Fruit fly (Drosophila melanogaster) Kc167 (cell line): Measurements from ENCODE around the gene PGRP-LE.

Source experiments
- insv ChIP-seq: fragments of >200 bp; optimal IDR thresholded peaks from 3 replicates; lab custom pipeline; 2018; ENCODE audit warnings: missing external identifiers
- psq ChIP-seq: fragments of >200 bp; optimal IDR thresholded peaks from 2 replicates; lab custom pipeline; 2017; ENCODE audit warnings: missing external identifiers

DNA sequence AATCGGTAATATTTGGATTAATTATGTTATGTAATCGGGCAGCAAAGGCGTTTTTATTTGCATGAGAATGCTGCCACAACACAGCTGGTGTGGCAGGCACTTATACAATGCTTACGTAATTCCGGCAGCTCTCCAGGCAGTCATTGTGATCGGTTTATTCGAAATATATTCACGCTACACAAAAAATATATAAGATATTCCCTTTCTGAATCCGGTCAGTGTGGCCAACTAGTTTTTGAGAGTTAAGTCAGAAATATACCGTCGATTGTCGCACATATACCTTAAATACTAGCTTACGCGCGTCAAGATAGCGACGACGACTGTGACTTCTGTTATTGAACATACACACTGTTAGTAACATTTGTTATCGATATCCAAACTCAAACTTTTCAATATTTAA lies 45.3 kb upstream of the PGRP-LE start, which contains the start of gene sun:
- TF ChIP-seq insv (no peak), psq (lab: Kevin White, UChicago) (no peak)
